Fruit fly (Drosophila melanogaster) whole organism, wandering third instar larva: ENCODE results near the gene CG10761.

Experiments used
- Abd-B ChIP-seq: fragments of >200 bp; optimal IDR thresholded peaks from 2 replicates; lab custom pipeline; 2017; ENCODE audit warnings: missing biosample characterization, missing genetic modification characterization
- CG32264 ChIP-seq: fragments of 200-800 bp; sonication (Bioruptor generic); optimal IDR thresholded peaks from 2 replicates; lab custom pipeline; 2016; ENCODE audit warnings: missing biosample characterization, missing genetic modification characterization
- CG9705 ChIP-seq: fragments of 200-800 bp; sonication (Bioruptor generic); optimal IDR thresholded peaks from 2 replicates; lab custom pipeline; 2018; ENCODE audit warnings: missing biosample characterization, mild to moderate bottlenecking, missing genetic modification characterization
- Dfd ChIP-seq: fragments of >200 bp; optimal IDR thresholded peaks from 2 replicates; lab custom pipeline; 2017; ENCODE audit warnings: missing biosample characterization, missing genetic modification characterization
- GATAd ChIP-seq: sonication (Bioruptor generic); optimal IDR thresholded peaks from 2 replicates; lab custom pipeline; 2016; ENCODE audit warnings: missing biosample characterization, missing genetic modification characterization
- HLH106 ChIP-seq: fragments of 200-800 bp; optimal IDR thresholded peaks from 3 replicates; lab custom pipeline; 2019; ENCODE audit warnings: missing biosample characterization, mild to moderate bottlenecking, missing genetic modification characterization, moderate library complexity
- Hnf4 ChIP-seq: fragments of 200-800 bp; sonication (Bioruptor generic); optimal IDR thresholded peaks from 2 replicates; lab custom pipeline; 2016; ENCODE audit warnings: missing biosample characterization, mild to moderate bottlenecking, missing genetic modification characterization
- Hr78 ChIP-seq: fragments of >200 bp; optimal IDR thresholded peaks from 2 replicates; lab custom pipeline; 2017; ENCODE audit warnings: missing biosample characterization, missing genetic modification characterization
- Hr83 ChIP-seq: fragments of 200-300 bp; sonication (Bioruptor generic); optimal IDR thresholded peaks from 2 replicates; lab custom pipeline; 2016; ENCODE audit warnings: missing biosample characterization, mild to moderate bottlenecking, missing genetic modification characterization, moderate library complexity; ENCODE audit not compliant: poor library complexity, severe bottlenecking
- Jra ChIP-seq: sonication (Bioruptor generic); optimal IDR thresholded peaks from 2 replicates; lab custom pipeline; 2016; ENCODE audit warnings: missing biosample characterization, missing genetic modification characterization
- Mio ChIP-seq: sonication (Bioruptor generic); optimal IDR thresholded peaks from 2 replicates; lab custom pipeline; 2016; ENCODE audit warnings: missing biosample characterization, missing genetic modification characterization
- Myc ChIP-seq: fragments of >200 bp; optimal IDR thresholded peaks from 2 replicates; lab custom pipeline; 2017
- OdsH ChIP-seq: fragments of 200-800 bp; sonication (Bioruptor generic); optimal IDR thresholded peaks from 2 replicates; lab custom pipeline; 2016; ENCODE audit warnings: missing biosample characterization, mild to moderate bottlenecking, missing genetic modification characterization
- Rel ChIP-seq, 2 experiments: fragments of 200-800 bp; sonication (Bioruptor generic) in 1 of 2; optimal IDR thresholded peaks; 2 replicates in 1 of 2; 3 replicates in 1 of 2; lab custom pipeline; 2016 to 2019; ENCODE audit warnings: mild to moderate bottlenecking in 2 of 2, missing biosample characterization in 2 of 2, missing genetic modification characterization in 2 of 2, moderate library complexity in 1 of 2
- Sp1 ChIP-seq: fragments of 200-800 bp; sonication (Bioruptor generic); optimal IDR thresholded peaks from 3 replicates; lab custom pipeline; 2019; ENCODE audit warnings: missing biosample characterization, mild to moderate bottlenecking, missing genetic modification characterization, moderate library complexity
- Vsx2 ChIP-seq: fragments of 200-300, 225-300 bp; sonication (Bioruptor generic); optimal IDR thresholded peaks from 2 replicates; lab custom pipeline; 2018; ENCODE audit warnings: missing biosample characterization, missing genetic modification characterization; ENCODE audit not compliant: partially characterized antibody
- br ChIP-seq: fragments of 200-800 bp; sonication (Bioruptor generic); optimal IDR thresholded peaks from 2 replicates; lab custom pipeline; 2016; ENCODE audit warnings: missing biosample characterization, missing genetic modification characterization
- brk ChIP-seq: fragments of 200-800 bp; sonication (Bioruptor generic); optimal IDR thresholded peaks from 2 replicates; lab custom pipeline; 2016; ENCODE audit warnings: missing biosample characterization, mild to moderate bottlenecking, missing genetic modification characterization
- dl ChIP-seq, 2 experiments: fragments of 175-275, 200-275 bp in 1 of 2; fragments of 200-275 bp in 1 of 2; sonication (Bioruptor generic); optimal IDR thresholded peaks; lab custom pipeline; 2018; ENCODE audit warnings: mild to moderate bottlenecking in 2 of 2, missing biosample characterization in 2 of 2, missing genetic modification characterization in 2 of 2, moderate library complexity in 2 of 2; ENCODE audit not compliant: partially characterized antibody in 2 of 2, insufficient read depth in 1 of 2
- dmrt93B ChIP-seq: fragments of 200-800 bp; sonication (Bioruptor generic); optimal IDR thresholded peaks from 2 replicates; lab custom pipeline; 2018; ENCODE audit warnings: missing biosample characterization, mild to moderate bottlenecking, missing genetic modification characterization
- ey ChIP-seq: fragments of 200-800 bp; sonication (Bioruptor generic); optimal IDR thresholded peaks from 2 replicates; lab custom pipeline; 2016; ENCODE audit warnings: missing biosample characterization, missing genetic modification characterization
- foxo ChIP-seq, 2 experiments: fragments of 200-800 bp; sonication (Bioruptor generic); optimal IDR thresholded peaks; 2 replicates in 1 of 2; 3 replicates in 1 of 2; lab custom pipeline; 2016 to 2017; ENCODE audit warnings: missing biosample characterization in 2 of 2, missing genetic modification characterization in 2 of 2
- fru ChIP-seq: fragments of 200-800 bp; sonication (Bioruptor generic); optimal IDR thresholded peaks from 3 replicates; lab custom pipeline; 2016; ENCODE audit warnings: missing biosample characterization, mild to moderate bottlenecking, missing genetic modification characterization
- h ChIP-seq: fragments of 200-800 bp; sonication (Bioruptor generic); optimal IDR thresholded peaks from 3 replicates; lab custom pipeline; 2016; ENCODE audit warnings: missing biosample characterization, mild to moderate bottlenecking, missing genetic modification characterization
- jim ChIP-seq: fragments of 175-275, 200-325 bp; sonication (Bioruptor generic); optimal IDR thresholded peaks from 2 replicates; lab custom pipeline; 2016; ENCODE audit warnings: missing biosample characterization, mild to moderate bottlenecking, missing genetic modification characterization
- lola ChIP-seq: fragments of >200 bp; optimal IDR thresholded peaks from 2 replicates; lab custom pipeline; 2017; ENCODE audit warnings: missing biosample characterization, missing genetic modification characterization
- psq ChIP-seq: fragments of 200-800 bp; sonication (Bioruptor generic); optimal IDR thresholded peaks from 3 replicates; lab custom pipeline; 2017; ENCODE audit warnings: missing biosample characterization, mild to moderate bottlenecking, missing genetic modification characterization, moderate library complexity
- rgr ChIP-seq: fragments of 200-800 bp; sonication (Bioruptor generic); optimal IDR thresholded peaks from 3 replicates; lab custom pipeline; 2016; ENCODE audit warnings: missing biosample characterization, mild to moderate bottlenecking, missing genetic modification characterization
- sage ChIP-seq: fragments of 200-800 bp; sonication (Bioruptor generic); optimal IDR thresholded peaks from 2 replicates; lab custom pipeline; 2016; ENCODE audit warnings: missing biosample characterization, mild to moderate bottlenecking, missing genetic modification characterization
- sv ChIP-seq: fragments of 200-800 bp; sonication (Bioruptor generic); optimal IDR thresholded peaks from 3 replicates; lab custom pipeline; 2016; ENCODE audit warnings: missing biosample characterization, missing genetic modification characterization
- tai ChIP-seq: sonication (Bioruptor generic); optimal IDR thresholded peaks from 2 replicates; lab custom pipeline; 2016; ENCODE audit warnings: missing biosample characterization, missing genetic modification characterization
- woc ChIP-seq: sonication (Bioruptor generic); optimal IDR thresholded peaks from 2 replicates; lab custom pipeline; 2016; ENCODE audit warnings: missing biosample characterization, mild to moderate bottlenecking, missing genetic modification characterization

Gene CG10761

dm6 chrX:8195449-8196156 is 33.0 kb upstream of the CG10761 start:
- TF ChIP-seq GATAd: peak; percentile 72
- TF ChIP-seq Hr78 (GFP tag; lab: Kevin White, UChicago): no peak

- no peak for TF ChIP-seq CG9705 (GFP tag; lab: Kevin White, UChicago)
- no peak for TF ChIP-seq Vsx2 (GFP tag; lab: Kevin White, UChicago)
- TF ChIP-seq h: no peak
Measured at dm6 chrX:8194559-8194958, 32.0 kb upstream of the CG10761 start.

dm6 chrX:8193017-8193556 is 30.5 kb upstream of the CG10761 start:
- TF ChIP-seq Hr83 (GFP tag; lab: Kevin White, UChicago) (peak; percentile 10), Hr78 (GFP tag; lab: Kevin White, UChicago) (no peak), tai (GFP tag; lab: Kevin White, UChicago) (no peak), Rel (GFP tag; optimal IDR thresholded peaks at IDR 0.05; lab: Kevin White, UChicago) (no peak), Rel (tag; optimal IDR thresholded peaks at IDR 0.05; lab: Kevin White, UChicago) (peak; percentile 45), Hnf4 (GFP tag; lab: Kevin White, UChicago) (peak; percentile 43), sv (GFP tag; lab: Kevin White, UChicago) (no peak), foxo (GFP tag; optimal IDR thresholded peaks at IDR 0.05; lab: Kevin White, UChicago) (peak in 1 of 2 experiments; percentile 40), Myc (lab: Kevin White, UChicago) (peak; percentile 86), GATAd (no peak), brk (GFP tag; lab: Kevin White, UChicago) (peak; percentile 9), rgr (GFP tag; lab: Kevin White, UChicago) (peak; percentile 34), ey (GFP tag; lab: Kevin White, UChicago) (peak; percentile 42), OdsH (GFP tag; lab: Kevin White, UChicago) (peak; percentile 46), Sp1 (GFP tag; lab: Kevin White, UChicago) (peak; percentile 6), Abd-B (GFP tag; lab: Kevin White, UChicago) (no peak), fru (GFP tag; lab: Kevin White, UChicago) (peak; percentile 30), HLH106 (tag; lab: Kevin White, UChicago) (peak; percentile 21), Dfd (GFP tag; lab: Kevin White, UChicago) (no peak), Jra (peak; percentile 17), dl (GFP tag; optimal IDR thresholded peaks at IDR 0.05; lab: Kevin White, UChicago; ENCODE audit: insufficient read depth in 1 of 2, partially characterized antibody in 2 of 2) (no peak), h (peak; percentile 68), woc (GFP tag; lab: Kevin White, UChicago) (peak; percentile 48), dmrt93B (GFP tag; lab: Kevin White, UChicago) (no peak), br (GFP tag; lab: Kevin White, UChicago) (peak; percentile 19), Mio (GFP tag; lab: Kevin White, UChicago) (no peak), psq (GFP tag; lab: Kevin White, UChicago) (peak; percentile 45), jim (GFP tag; lab: Kevin White, UChicago) (no peak), lola (GFP tag; lab: Kevin White, UChicago) (no peak)

- TF ChIP-seq dmrt93B (GFP tag; lab: Kevin White, UChicago) (no peak), CG32264 (GFP tag; lab: Kevin White, UChicago) (no peak), HLH106 (tag; lab: Kevin White, UChicago) (no peak), Abd-B (GFP tag; lab: Kevin White, UChicago) (no peak), sage (GFP tag; lab: Kevin White, UChicago) (no peak), Hr78 (GFP tag; lab: Kevin White, UChicago) (no peak), Myc (lab: Kevin White, UChicago) (peak; percentile 7)
Measured at dm6 chrX:8192191-8192590, 29.6 kb upstream of the CG10761 start.
